Fruit fly (Drosophila melanogaster) whole organism, wandering third instar larva: Measurements from ENCODE around the gene CG5281.

Experiments used
- Abd-B ChIP-seq: fragments of >200 bp; optimal IDR thresholded peaks from 2 replicates; lab custom pipeline; 2017; ENCODE audit warnings: missing biosample characterization, missing genetic modification characterization
- CG32264 ChIP-seq: fragments of 200-800 bp; sonication (Bioruptor generic); optimal IDR thresholded peaks from 2 replicates; lab custom pipeline; 2016; ENCODE audit warnings: missing biosample characterization, missing genetic modification characterization
- CG9705 ChIP-seq: fragments of 200-800 bp; sonication (Bioruptor generic); optimal IDR thresholded peaks from 2 replicates; lab custom pipeline; 2018; ENCODE audit warnings: missing biosample characterization, mild to moderate bottlenecking, missing genetic modification characterization
- CrebA ChIP-seq: fragments of 200-800 bp; sonication (Bioruptor generic); optimal IDR thresholded peaks from 2 replicates; lab custom pipeline; 2016; ENCODE audit warnings: missing biosample characterization, mild to moderate bottlenecking, missing genetic modification characterization, borderline replicate concordance
- Dfd ChIP-seq: fragments of >200 bp; optimal IDR thresholded peaks from 2 replicates; lab custom pipeline; 2017; ENCODE audit warnings: missing biosample characterization, missing genetic modification characterization
- Dif ChIP-seq: fragments of 200-275, 200-300 bp; sonication (Bioruptor generic); optimal IDR thresholded peaks from 2 replicates; lab custom pipeline; 2018; ENCODE audit warnings: missing biosample characterization, missing genetic modification characterization; ENCODE audit not compliant: partially characterized antibody
- GATAd ChIP-seq: sonication (Bioruptor generic); optimal IDR thresholded peaks from 2 replicates; lab custom pipeline; 2016; ENCODE audit warnings: missing biosample characterization, missing genetic modification characterization
- HLH106 ChIP-seq: fragments of 200-800 bp; optimal IDR thresholded peaks from 3 replicates; lab custom pipeline; 2019; ENCODE audit warnings: missing biosample characterization, mild to moderate bottlenecking, missing genetic modification characterization, moderate library complexity
- Hnf4 ChIP-seq: fragments of 200-800 bp; sonication (Bioruptor generic); optimal IDR thresholded peaks from 2 replicates; lab custom pipeline; 2016; ENCODE audit warnings: missing biosample characterization, mild to moderate bottlenecking, missing genetic modification characterization
- Jra ChIP-seq: sonication (Bioruptor generic); optimal IDR thresholded peaks from 2 replicates; lab custom pipeline; 2016; ENCODE audit warnings: missing biosample characterization, missing genetic modification characterization
- Mio ChIP-seq: sonication (Bioruptor generic); optimal IDR thresholded peaks from 2 replicates; lab custom pipeline; 2016; ENCODE audit warnings: missing biosample characterization, missing genetic modification characterization
- Myc ChIP-seq: fragments of >200 bp; optimal IDR thresholded peaks from 2 replicates; lab custom pipeline; 2017
- N ChIP-seq: fragments of >200 bp; optimal IDR thresholded peaks from 2 replicates; lab custom pipeline; 2018; ENCODE audit warnings: missing biosample characterization, missing external identifiers, missing genetic modification characterization
- OdsH ChIP-seq: fragments of 200-800 bp; sonication (Bioruptor generic); optimal IDR thresholded peaks from 2 replicates; lab custom pipeline; 2016; ENCODE audit warnings: missing biosample characterization, mild to moderate bottlenecking, missing genetic modification characterization
- Rel ChIP-seq, 2 experiments: fragments of 200-800 bp; sonication (Bioruptor generic) in 1 of 2; optimal IDR thresholded peaks; 2 replicates in 1 of 2; 3 replicates in 1 of 2; lab custom pipeline; 2016 to 2019; ENCODE audit warnings: mild to moderate bottlenecking in 2 of 2, missing biosample characterization in 2 of 2, missing genetic modification characterization in 2 of 2, moderate library complexity in 1 of 2
- Sp1 ChIP-seq: fragments of 200-800 bp; sonication (Bioruptor generic); optimal IDR thresholded peaks from 3 replicates; lab custom pipeline; 2019; ENCODE audit warnings: missing biosample characterization, mild to moderate bottlenecking, missing genetic modification characterization, moderate library complexity
- Vsx2 ChIP-seq: fragments of 200-300, 225-300 bp; sonication (Bioruptor generic); optimal IDR thresholded peaks from 2 replicates; lab custom pipeline; 2018; ENCODE audit warnings: missing biosample characterization, missing genetic modification characterization; ENCODE audit not compliant: partially characterized antibody
- br ChIP-seq: fragments of 200-800 bp; sonication (Bioruptor generic); optimal IDR thresholded peaks from 2 replicates; lab custom pipeline; 2016; ENCODE audit warnings: missing biosample characterization, missing genetic modification characterization
- dl ChIP-seq, 2 experiments: fragments of 175-275, 200-275 bp in 1 of 2; fragments of 200-275 bp in 1 of 2; sonication (Bioruptor generic); optimal IDR thresholded peaks; lab custom pipeline; 2018; ENCODE audit warnings: mild to moderate bottlenecking in 2 of 2, missing biosample characterization in 2 of 2, missing genetic modification characterization in 2 of 2, moderate library complexity in 2 of 2; ENCODE audit not compliant: partially characterized antibody in 2 of 2, insufficient read depth in 1 of 2
- dmrt93B ChIP-seq: fragments of 200-800 bp; sonication (Bioruptor generic); optimal IDR thresholded peaks from 2 replicates; lab custom pipeline; 2018; ENCODE audit warnings: missing biosample characterization, mild to moderate bottlenecking, missing genetic modification characterization
- dsf ChIP-seq: sonication (Bioruptor generic); optimal IDR thresholded peaks from 2 replicates; lab custom pipeline; 2016; ENCODE audit warnings: missing biosample characterization, missing genetic modification characterization, borderline replicate concordance
- ey ChIP-seq: fragments of 200-800 bp; sonication (Bioruptor generic); optimal IDR thresholded peaks from 2 replicates; lab custom pipeline; 2016; ENCODE audit warnings: missing biosample characterization, missing genetic modification characterization
- foxo ChIP-seq, 2 experiments: fragments of 200-800 bp; sonication (Bioruptor generic); optimal IDR thresholded peaks; 2 replicates in 1 of 2; 3 replicates in 1 of 2; lab custom pipeline; 2016 to 2017; ENCODE audit warnings: missing biosample characterization in 2 of 2, missing genetic modification characterization in 2 of 2
- fru ChIP-seq: fragments of 200-800 bp; sonication (Bioruptor generic); optimal IDR thresholded peaks from 3 replicates; lab custom pipeline; 2016; ENCODE audit warnings: missing biosample characterization, mild to moderate bottlenecking, missing genetic modification characterization
- h ChIP-seq: fragments of 200-800 bp; sonication (Bioruptor generic); optimal IDR thresholded peaks from 3 replicates; lab custom pipeline; 2016; ENCODE audit warnings: missing biosample characterization, mild to moderate bottlenecking, missing genetic modification characterization
- jim ChIP-seq: fragments of 175-275, 200-325 bp; sonication (Bioruptor generic); optimal IDR thresholded peaks from 2 replicates; lab custom pipeline; 2016; ENCODE audit warnings: missing biosample characterization, mild to moderate bottlenecking, missing genetic modification characterization
- lola ChIP-seq: fragments of >200 bp; optimal IDR thresholded peaks from 2 replicates; lab custom pipeline; 2017; ENCODE audit warnings: missing biosample characterization, missing genetic modification characterization
- pan ChIP-seq: fragments of >200 bp; optimal IDR thresholded peaks from 2 replicates; lab custom pipeline; 2017
- psq ChIP-seq: fragments of 200-800 bp; sonication (Bioruptor generic); optimal IDR thresholded peaks from 3 replicates; lab custom pipeline; 2017; ENCODE audit warnings: missing biosample characterization, mild to moderate bottlenecking, missing genetic modification characterization, moderate library complexity
- sage ChIP-seq: fragments of 200-800 bp; sonication (Bioruptor generic); optimal IDR thresholded peaks from 2 replicates; lab custom pipeline; 2016; ENCODE audit warnings: missing biosample characterization, mild to moderate bottlenecking, missing genetic modification characterization
- sv ChIP-seq: fragments of 200-800 bp; sonication (Bioruptor generic); optimal IDR thresholded peaks from 3 replicates; lab custom pipeline; 2016; ENCODE audit warnings: missing biosample characterization, missing genetic modification characterization
- tai ChIP-seq: sonication (Bioruptor generic); optimal IDR thresholded peaks from 2 replicates; lab custom pipeline; 2016; ENCODE audit warnings: missing biosample characterization, missing genetic modification characterization
- woc ChIP-seq: sonication (Bioruptor generic); optimal IDR thresholded peaks from 2 replicates; lab custom pipeline; 2016; ENCODE audit warnings: missing biosample characterization, mild to moderate bottlenecking, missing genetic modification characterization

The CG5281 gene

dm6 chr3R:11435537-11436234 lies at the start of gene CG5281, which contains the start of gene Exd2:
TSS of gene CG5281 (plus strand) at chr3R:11435850.
TSS of gene Exd2 (minus strand) at chr3R:11435703.
- TF ChIP-seq h (GFP tag; lab: Kevin White, UChicago): peak; percentile 38
- peak; percentile 60 for TF ChIP-seq CG9705
- peak; percentile 19 for TF ChIP-seq Myc (lab: Kevin White, UChicago)
- peak; percentile 13 for TF ChIP-seq Sp1 (GFP tag; lab: Kevin White, UChicago)
- no peak for TF ChIP-seq jim (GFP tag; lab: Kevin White, UChicago)
- TF ChIP-seq CG32264 (GFP tag; lab: Kevin White, UChicago): peak; percentile 7
- no peak for TF ChIP-seq br (GFP tag; lab: Kevin White, UChicago)
- no peak for TF ChIP-seq Rel (GFP tag; optimal IDR thresholded peaks at IDR 0.05; lab: Kevin White, UChicago)
- TF ChIP-seq Rel (tag; optimal IDR thresholded peaks at IDR 0.05; lab: Kevin White, UChicago): peak; percentile 92
- TF ChIP-seq HLH106: peak; percentile 31
- TF ChIP-seq ey (GFP tag; lab: Kevin White, UChicago): peak; percentile 59
- TF ChIP-seq Hnf4: no peak
- peak; percentile 17 for TF ChIP-seq psq (GFP tag; lab: Kevin White, UChicago)
- peak; percentile 11 for TF ChIP-seq sv (GFP tag; lab: Kevin White, UChicago)
- TF ChIP-seq foxo (GFP tag; optimal IDR thresholded peaks at IDR 0.05; lab: Kevin White, UChicago): peak in 1 of 2 experiments; percentile 47

DNA sequence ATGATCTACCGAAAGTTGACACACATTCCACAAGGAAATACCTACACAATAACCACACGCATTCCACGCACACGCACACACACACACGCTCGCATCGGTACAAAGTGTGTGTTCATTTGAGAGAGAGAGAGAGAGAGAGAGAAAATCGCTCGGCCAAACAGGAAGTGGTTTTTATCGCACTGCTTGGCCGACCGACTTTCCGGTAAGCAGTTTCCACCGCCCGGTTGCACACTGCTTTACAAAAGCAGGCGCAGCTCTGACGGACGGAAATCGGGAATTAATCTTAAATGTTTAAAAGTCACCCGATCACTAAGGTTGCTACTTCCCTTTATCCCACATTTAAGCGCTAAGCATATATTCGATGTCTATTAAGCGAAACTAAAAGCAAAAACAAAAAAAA lies 42.8 kb upstream of the CG5281 start:
- TF ChIP-seq Dfd (GFP tag; lab: Kevin White, UChicago): peak; percentile 22
- TF ChIP-seq br (GFP tag; lab: Kevin White, UChicago): no peak

dm6 chr3R:11393896-11394295 lies 41.8 kb upstream of the CG5281 start:
- TF ChIP-seq Vsx2 (no peak), Rel (GFP tag; optimal IDR thresholded peaks at IDR 0.05; lab: Kevin White, UChicago) (no peak), Rel (tag; optimal IDR thresholded peaks at IDR 0.05; lab: Kevin White, UChicago) (no peak), pan (lab: Kevin White, UChicago) (no peak), dmrt93B (GFP tag; lab: Kevin White, UChicago) (no peak), tai (no peak), Mio (GFP tag; lab: Kevin White, UChicago) (no peak), sv (GFP tag; lab: Kevin White, UChicago) (no peak), dsf (GFP tag; lab: Kevin White, UChicago) (no peak), woc (no peak), ey (GFP tag; lab: Kevin White, UChicago) (no peak), Dfd (GFP tag; lab: Kevin White, UChicago) (no peak), jim (GFP tag; lab: Kevin White, UChicago) (no peak), CrebA (GFP tag; lab: Kevin White, UChicago) (no peak), dl (GFP tag; optimal IDR thresholded peaks at IDR 0.05; lab: Kevin White, UChicago; ENCODE audit: insufficient read depth in 1 of 2, partially characterized antibody in 2 of 2) (no peak)

DNA sequence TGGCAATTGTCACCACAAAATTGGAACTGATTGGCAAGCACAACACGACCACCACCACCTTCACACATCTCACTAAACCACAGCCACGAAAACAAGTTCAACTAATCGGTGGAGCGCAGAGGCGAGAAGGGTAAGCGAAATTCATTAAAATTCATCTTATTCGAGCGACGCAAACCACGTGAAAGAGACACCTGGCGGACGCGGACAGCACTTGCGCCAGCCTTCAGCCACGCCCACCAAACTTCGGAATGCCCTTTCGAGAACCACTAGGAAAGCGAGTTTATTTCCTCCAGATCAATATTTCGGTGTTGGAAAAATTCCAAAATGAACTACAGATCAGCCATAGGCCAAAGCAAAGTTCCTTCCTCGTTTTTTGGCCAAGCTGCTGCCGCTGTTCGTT lies 40.1 kb upstream of the CG5281 start:
- TF ChIP-seq sage (GFP tag; lab: Kevin White, UChicago): no peak
- no peak for TF ChIP-seq woc
- no peak for TF ChIP-seq tai
- no peak for TF ChIP-seq Abd-B (GFP tag; lab: Kevin White, UChicago)
- no peak for TF ChIP-seq OdsH (GFP tag; lab: Kevin White, UChicago)
- TF ChIP-seq ey (GFP tag; lab: Kevin White, UChicago): no peak
- TF ChIP-seq Mio (GFP tag; lab: Kevin White, UChicago): no peak
- no peak for TF ChIP-seq Jra (GFP tag; lab: Kevin White, UChicago)
- TF ChIP-seq dl (GFP tag; optimal IDR thresholded peaks at IDR 0.05; lab: Kevin White, UChicago; ENCODE audit: insufficient read depth in 1 of 2, partially characterized antibody in 2 of 2): no peak
- TF ChIP-seq GATAd (GFP tag; lab: Kevin White, UChicago): no peak
- TF ChIP-seq dsf (GFP tag; lab: Kevin White, UChicago): no peak
- TF ChIP-seq CG9705: no peak
- TF ChIP-seq Dif: no peak
- TF ChIP-seq fru (GFP tag; lab: Kevin White, UChicago): no peak
- TF ChIP-seq lola: no peak
- no peak for TF ChIP-seq HLH106
- no peak for TF ChIP-seq Vsx2
- no peak for TF ChIP-seq N (GFP tag; lab: Kevin White, UChicago)
